Worm (Caenorhabditis elegans) whole organism, L1 larva: ENCODE measurements around the gene dars-2.
A peak's percentile ranks its signal among the peaks of the same experiment; 100 is the strongest.

ENCODE experiments used
- C04F5.9 ChIP-seq: sonication (generic microtip); optimal IDR thresholded peaks from 2 replicates; lab custom pipeline; 2016; ENCODE audit warnings: missing genetic modification characterization, missing compliant biosample characterization
- alr-1 ChIP-seq: fragments of 200-800 bp; sonication (Bioruptor generic); optimal IDR thresholded peaks from 2 replicates; lab custom pipeline; 2018; ENCODE audit warnings: borderline replicate concordance, mild to moderate bottlenecking, missing genetic modification characterization, missing compliant biosample characterization
- ama-1 ChIP-seq: fragments of 150-350 bp; optimal IDR thresholded peaks from 2 replicates; lab custom pipeline; 2014
- blmp-1 ChIP-seq: fragments of 150-350 bp; optimal IDR thresholded peaks from 2 replicates; lab custom pipeline; 2014; ENCODE audit warnings: missing biosample characterization, missing genetic modification characterization
- ceh-63 ChIP-seq: fragments of 200-800 bp; sonication (Bioruptor generic); optimal IDR thresholded peaks from 2 replicates; lab custom pipeline; 2018; ENCODE audit warnings: mild to moderate bottlenecking, missing genetic modification characterization, missing compliant biosample characterization
- ceh-8 ChIP-seq: fragments of 200-800 bp; sonication (Bioruptor generic); optimal IDR thresholded peaks from 2 replicates; lab custom pipeline; 2018; ENCODE audit warnings: mild to moderate bottlenecking, missing genetic modification characterization, moderate library complexity, missing compliant biosample characterization
- ceh-82 ChIP-seq, 3 experiments: fragments of 150-350 bp in 1 of 3; sonication (generic microtip) in 2 of 3; optimal IDR thresholded peaks; 2 replicates each; lab custom pipeline; 2014 to 2017; ENCODE audit warnings: missing biosample characterization in 3 of 3, missing genetic modification characterization in 3 of 3
- ceh-88 ChIP-seq: fragments of 200-800 bp; sonication (Bioruptor generic); IDR thresholded peaks from 2 replicates; pipeline ENCODE4 v1.3.6; 2022; ENCODE audit warnings: missing genetic modification characterization, missing compliant biosample characterization
- dsc-1 ChIP-seq: sonication (generic microtip); optimal IDR thresholded peaks from 2 replicates; lab custom pipeline; 2016; ENCODE audit warnings: mild to moderate bottlenecking, missing genetic modification characterization, missing compliant biosample characterization
- efl-1 ChIP-seq, 4 experiments: fragments of 150-350 bp; optimal IDR thresholded peaks in 3 of 4; peaks in 1 of 4; 1 replicate in 1 of 4; 2 replicates in 3 of 4; lab custom pipeline; 2014; ENCODE audit warnings: missing biosample characterization in 2 of 4, missing genetic modification characterization in 2 of 4, missing genetic modification reagents in 2 of 4
- egl-13 ChIP-seq: sonication (generic microtip); optimal IDR thresholded peaks from 2 replicates; lab custom pipeline; 2016; ENCODE audit warnings: missing genotype, missing genetic modification reagents, missing genetic modification characterization, missing compliant biosample characterization
- elt-3 ChIP-seq, 6 experiments: fragments of 150-350 bp in 1 of 6; sonication (generic microtip); optimal IDR thresholded peaks; 2 replicates each; lab custom pipeline; 2017 to 2018; ENCODE audit warnings: missing biosample characterization in 6 of 6, missing genetic modification characterization in 6 of 6, inconsistent platforms in 1 of 6
- fkh-10 ChIP-seq: sonication (generic microtip); optimal IDR thresholded peaks from 2 replicates; lab custom pipeline; 2017; ENCODE audit warnings: missing biosample characterization, missing genetic modification reagents, missing genetic modification characterization
- fkh-4 ChIP-seq: sonication (generic microtip); optimal IDR thresholded peaks from 2 replicates; lab custom pipeline; 2016; ENCODE audit warnings: missing compliant biosample characterization, missing genetic modification characterization, borderline replicate concordance
- fkh-8 ChIP-seq: sonication (generic microtip); optimal IDR thresholded peaks from 2 replicates; lab custom pipeline; 2016; ENCODE audit warnings: mild to moderate bottlenecking, missing genetic modification characterization, missing compliant biosample characterization
- fos-1 ChIP-seq: fragments of 150-350 bp; optimal IDR thresholded peaks from 2 replicates; lab custom pipeline; 2014; ENCODE audit warnings: missing biosample characterization, missing genetic modification characterization
- hlh-4 ChIP-seq: sonication (generic microtip); optimal IDR thresholded peaks from 2 replicates; lab custom pipeline; 2016; ENCODE audit warnings: mild to moderate bottlenecking, missing genetic modification characterization, missing compliant biosample characterization
- isw-1 ChIP-seq: fragments of 200-800 bp; sonication (Bioruptor generic); IDR thresholded peaks from 2 replicates; pipeline ENCODE4 v1.3.6; 2022; ENCODE audit warnings: missing genetic modification characterization, missing compliant biosample characterization
- lin-14 ChIP-seq: fragments of 200-800 bp; sonication (Bioruptor generic); optimal IDR thresholded peaks from 2 replicates; lab custom pipeline; 2018; ENCODE audit warnings: mild to moderate bottlenecking, missing genetic modification characterization, moderate library complexity, missing compliant biosample characterization
- lin-39 ChIP-seq: fragments of 150-350 bp; optimal IDR thresholded peaks from 2 replicates; lab custom pipeline; 2014; ENCODE audit warnings: missing biosample characterization, missing genetic modification reagents, missing genetic modification characterization
- lsy-2 ChIP-seq, 2 experiments: fragments of 150-350 bp; optimal IDR thresholded peaks; 2 replicates each; lab custom pipeline; 2014; ENCODE audit warnings: missing biosample characterization in 2 of 2, missing genetic modification characterization in 2 of 2
- mab-9 ChIP-seq: fragments of 200-800 bp; sonication (Bioruptor generic); IDR thresholded peaks from 2 replicates; pipeline ENCODE4 v1.3.6; 2022; ENCODE audit warnings: missing genetic modification reagents, missing genetic modification characterization, missing compliant biosample characterization
- mdl-1 ChIP-seq, 2 experiments: fragments of 150-350 bp; optimal IDR thresholded peaks; 2 replicates each; lab custom pipeline; 2014 to 2017; ENCODE audit warnings: missing biosample characterization in 2 of 2, missing genetic modification characterization in 2 of 2, inconsistent platforms in 1 of 2
- mef-2 ChIP-seq: fragments of 150-350 bp; optimal IDR thresholded peaks from 2 replicates; lab custom pipeline; 2014; ENCODE audit warnings: missing biosample characterization, missing genetic modification characterization
- nhr-11 ChIP-seq: fragments of 150-350 bp; optimal IDR thresholded peaks from 2 replicates; lab custom pipeline; 2014; ENCODE audit warnings: missing biosample characterization, missing genetic modification characterization
- nhr-12 ChIP-seq: sonication (generic microtip); optimal IDR thresholded peaks from 2 replicates; lab custom pipeline; 2017; ENCODE audit warnings: missing biosample characterization, missing genetic modification characterization
- nhr-237 ChIP-seq: fragments of 150-350 bp; optimal IDR thresholded peaks from 2 replicates; lab custom pipeline; 2014; ENCODE audit warnings: missing biosample characterization, missing genetic modification characterization
- nhr-77 ChIP-seq: fragments of 150-350 bp; optimal IDR thresholded peaks from 2 replicates; lab custom pipeline; 2014; ENCODE audit warnings: missing biosample characterization, missing genetic modification characterization
- pag-3 ChIP-seq: sonication (generic microtip); optimal IDR thresholded peaks from 2 replicates; lab custom pipeline; 2017; ENCODE audit warnings: missing genetic modification characterization, mild to moderate bottlenecking, missing compliant biosample characterization, antibody characterized with exemption, borderline replicate concordance; ENCODE audit not compliant: insufficient read depth
- pax-3 ChIP-seq: fragments of 200-800 bp; sonication (Bioruptor generic); optimal IDR thresholded peaks from 2 replicates; lab custom pipeline; 2018; ENCODE audit warnings: mild to moderate bottlenecking, missing genetic modification characterization, moderate library complexity, missing compliant biosample characterization
- rnt-1 ChIP-seq: sonication (generic microtip); optimal IDR thresholded peaks from 2 replicates; lab custom pipeline; 2016; ENCODE audit warnings: mild to moderate bottlenecking, missing genetic modification characterization, moderate library complexity, missing compliant biosample characterization
- snpc-4 ChIP-seq: fragments of 150-350 bp; optimal IDR thresholded peaks from 2 replicates; lab custom pipeline; 2014; ENCODE audit warnings: missing biosample characterization, missing genetic modification characterization
- sox-4 ChIP-seq: sonication (generic microtip); optimal IDR thresholded peaks from 2 replicates; lab custom pipeline; 2016; ENCODE audit warnings: missing genetic modification characterization, missing compliant biosample characterization
- sptf-1 ChIP-seq: fragments of 150-350 bp; optimal IDR thresholded peaks from 2 replicates; lab custom pipeline; 2014; ENCODE audit warnings: missing biosample characterization, missing genetic modification characterization
- sup-37 ChIP-seq: fragments of 200-800 bp; sonication (Bioruptor generic); optimal IDR thresholded peaks from 2 replicates; lab custom pipeline; 2018; ENCODE audit warnings: mild to moderate bottlenecking, missing genetic modification characterization, missing compliant biosample characterization
- tbx-2 ChIP-seq: sonication (generic microtip); optimal IDR thresholded peaks from 2 replicates; lab custom pipeline; 2016; ENCODE audit warnings: missing genetic modification characterization, missing compliant biosample characterization
- tlp-1 ChIP-seq: fragments of 150-350 bp; optimal IDR thresholded peaks from 2 replicates; lab custom pipeline; 2014; ENCODE audit warnings: missing biosample characterization, missing genetic modification characterization
- unc-130 ChIP-seq: fragments of 150-350 bp; optimal IDR thresholded peaks from 2 replicates; lab custom pipeline; 2017; ENCODE audit warnings: missing biosample characterization, missing genetic modification characterization, inconsistent platforms
- xbp-1 ChIP-seq: sonication (generic microtip); optimal IDR thresholded peaks from 2 replicates; lab custom pipeline; 2016; ENCODE audit warnings: missing genetic modification characterization, missing compliant biosample characterization
- zip-4 ChIP-seq: fragments of 200-800 bp; sonication (Bioruptor generic); optimal IDR thresholded peaks from 2 replicates; lab custom pipeline; 2018; ENCODE audit warnings: mild to moderate bottlenecking, missing genetic modification characterization, moderate library complexity, missing compliant biosample characterization
- ztf-11 ChIP-seq, 2 experiments: sonication (generic microtip); optimal IDR thresholded peaks; 2 replicates each; lab custom pipeline; 2016 to 2017; ENCODE audit warnings: missing genetic modification characterization in 2 of 2, missing biosample characterization in 1 of 2, missing compliant biosample characterization in 1 of 2
- ztf-4 ChIP-seq: fragments of 150-350 bp; optimal IDR thresholded peaks from 2 replicates; lab custom pipeline; 2014; ENCODE audit warnings: missing biosample characterization, missing genetic modification characterization

Gene dars-2

DNA sequence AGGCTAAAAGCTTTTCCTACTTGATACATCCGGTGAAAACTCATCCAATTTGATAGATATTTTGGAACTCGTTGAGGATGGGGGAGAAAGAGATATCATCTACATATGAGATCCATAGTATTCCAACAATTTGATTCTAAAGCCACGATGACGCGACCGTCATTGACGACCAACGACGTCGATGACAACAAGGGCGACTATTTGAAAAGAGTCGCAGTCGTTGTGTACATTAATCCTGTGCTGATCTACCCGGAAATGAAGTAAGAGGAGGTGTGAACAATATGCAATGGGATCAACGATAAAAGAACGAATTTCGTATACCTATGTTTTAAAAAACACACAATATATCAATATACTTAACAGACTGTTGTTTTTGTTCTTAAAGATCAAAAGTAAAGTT, 20.4 kb upstream of the dars-2 start:
- no peak for TF ChIP-seq sup-37 (GFP tag; lab: Kevin White, UChicago)
- TF ChIP-seq efl-1 (optimal IDR thresholded peaks at IDR 0.05; lab: Kevin White, UChicago) = no peak
- peak in 1 of 2 experiments; percentile 16 for TF ChIP-seq efl-1 (GFP tag; optimal IDR thresholded peaks at IDR 0.05 in 1 of 2; lab: Kevin White, UChicago)
- TF ChIP-seq xbp-1 (tag; lab: Kevin White, UChicago) = no peak
- no peak for TF ChIP-seq tbx-2
- TF ChIP-seq egl-13 = no peak
- TF ChIP-seq fkh-10 (GFP tag; lab: Kevin White, UChicago) = no peak
- no peak for TF ChIP-seq sptf-1 (tag; lab: Kevin White, UChicago)
- TF ChIP-seq ztf-11 (tag; optimal IDR thresholded peaks at IDR 0.05; lab: Kevin White, UChicago) = no peak
- TF ChIP-seq blmp-1 (tag; lab: Kevin White, UChicago) = no peak
- TF ChIP-seq lin-14 = peak; percentile 16
- TF ChIP-seq hlh-4 (tag; lab: Kevin White, UChicago) = no peak
- TF ChIP-seq ceh-8 (GFP tag; lab: Kevin White, UChicago) = no peak
- no peak for TF ChIP-seq ztf-4 (tag; lab: Kevin White, UChicago)
- peak; percentile 73 for TF ChIP-seq dsc-1 (tag; lab: Kevin White, UChicago)
- peak; percentile 61 for TF ChIP-seq fkh-8
- TF ChIP-seq fos-1 (tag; lab: Kevin White, UChicago) = no peak
- TF ChIP-seq nhr-77 (tag; lab: Kevin White, UChicago) = no peak
- TF ChIP-seq unc-130 (tag; lab: Kevin White, UChicago) = no peak
- no peak for TF ChIP-seq ceh-63 (GFP tag; lab: Kevin White, UChicago)
- no peak for TF ChIP-seq tlp-1
- no peak for TF ChIP-seq nhr-11 (tag; lab: Kevin White, UChicago)
- TF ChIP-seq zip-4 = no peak
- no peak for TF ChIP-seq isw-1 (GFP tag; lab: Robert Waterston, UW)
- TF ChIP-seq rnt-1 (tag; lab: Kevin White, UChicago) = no peak

ce11 chrV:12032060-12032459, 16.5 kb upstream of the dars-2 start, which contains the start of gene pkc-1:
Gene pkc-1 (minus strand): TSS chrV:12032160.
- TF ChIP-seq blmp-1 (tag; lab: Kevin White, UChicago) (no peak), zip-4 (no peak), ceh-88 (no peak), mdl-1 (tag; optimal IDR thresholded peaks at IDR 0.05; lab: Kevin White, UChicago) (no peak), ztf-11 (tag; optimal IDR thresholded peaks at IDR 0.05; lab: Kevin White, UChicago) (no peak), tbx-2 (no peak), nhr-237 (tag; lab: Kevin White, UChicago) (no peak), hlh-4 (tag; lab: Kevin White, UChicago) (no peak), mab-9 (no peak), rnt-1 (tag; lab: Kevin White, UChicago) (no peak), isw-1 (GFP tag; lab: Robert Waterston, UW) (no peak), nhr-12 (no peak), elt-3 (tag; optimal IDR thresholded peaks at IDR 0.05; lab: Kevin White, UChicago) (no peak), ceh-82 (tag; optimal IDR thresholded peaks at IDR 0.05; lab: Kevin White, UChicago) (no peak), ama-1 (no peak)
- TF ChIP-seq, all 84 proteins: peak for 0

ce11 chrV:12033841-12034240, 14.7 kb upstream of the dars-2 start:
- no peak for TF ChIP-seq lin-14
- no peak for TF ChIP-seq tbx-2
- no peak for TF ChIP-seq sox-4 (tag; lab: Kevin White, UChicago)
- TF ChIP-seq alr-1 (tag; lab: Kevin White, UChicago) = no peak
- TF ChIP-seq mef-2 (tag; lab: Kevin White, UChicago) = no peak
- no peak for TF ChIP-seq lin-39
- TF ChIP-seq efl-1 (optimal IDR thresholded peaks at IDR 0.05; lab: Kevin White, UChicago) = no peak
- no peak for TF ChIP-seq efl-1 (GFP tag; optimal IDR thresholded peaks at IDR 0.05 in 1 of 2; lab: Kevin White, UChicago)

DNA sequence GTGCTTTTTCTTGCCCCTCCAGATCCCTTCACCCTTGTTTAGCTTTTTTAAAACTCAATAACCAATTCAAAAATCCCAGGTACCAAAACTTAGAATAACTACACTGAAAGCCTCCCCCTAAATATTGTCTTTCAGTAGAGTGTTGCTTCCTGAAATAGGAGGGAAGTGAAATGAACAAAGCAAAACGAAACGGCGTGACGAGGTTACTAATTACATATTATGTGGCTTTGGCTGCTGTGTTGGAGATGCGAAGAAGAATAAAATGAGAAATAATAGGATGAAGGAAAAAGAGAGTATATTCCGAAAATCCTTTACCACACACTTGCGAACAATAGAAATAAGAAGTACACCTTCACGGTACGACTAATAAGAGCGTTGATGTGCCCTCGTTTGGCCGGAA, 12.4 kb upstream of the dars-2 start:
- TF ChIP-seq C04F5.9 = no peak
- no peak for TF ChIP-seq lsy-2 (tag; optimal IDR thresholded peaks at IDR 0.05; lab: Kevin White, UChicago)
- no peak for TF ChIP-seq pax-3
- TF ChIP-seq ztf-4 (tag; lab: Kevin White, UChicago) = no peak
- no peak for TF ChIP-seq pag-3 (tag; lab: Kevin White, UChicago)
- TF ChIP-seq blmp-1 (tag; lab: Kevin White, UChicago) = peak; percentile 7
- TF ChIP-seq dsc-1 (tag; lab: Kevin White, UChicago) = peak; percentile 52
- TF ChIP-seq snpc-4 (tag; lab: Kevin White, UChicago) = no peak
- no peak for TF ChIP-seq fkh-4
